Fruit fly (Drosophila melanogaster) whole organism, embryonic: ENCODE measurements around the gene CG46244.

Experiments
- Atf3 ChIP-seq: fragments of 200-800 bp; sonication (Bioruptor generic); optimal IDR thresholded peaks from 3 replicates; lab custom pipeline; 2016; ENCODE audit warnings: missing biosample characterization, missing genetic modification characterization
- C15 ChIP-seq: fragments of 200-800 bp; sonication (Bioruptor generic); IDR thresholded peaks from 3 replicates; pipeline ENCODE4 v1.3.6; 2022; ENCODE audit warnings: missing biosample characterization, missing genetic modification characterization
- CG10147 ChIP-seq: fragments of 200-800 bp; sonication (Bioruptor generic); optimal IDR thresholded peaks from 2 replicates; lab custom pipeline; 2019; ENCODE audit warnings: missing biosample characterization, mild to moderate bottlenecking, missing genetic modification characterization, moderate library complexity
- CG12071 ChIP-seq: fragments of 200-800 bp; sonication (Bioruptor generic); optimal IDR thresholded peaks from 3 replicates; lab custom pipeline; 2018; ENCODE audit warnings: missing biosample characterization, mild to moderate bottlenecking, missing genetic modification characterization
- CG13287 ChIP-seq: fragments of 200-800 bp; sonication (Bioruptor generic); IDR thresholded peaks from 2 replicates; pipeline ENCODE4 v1.3.6; 2022; ENCODE audit warnings: missing biosample characterization, missing genetic modification characterization; ENCODE audit not compliant: partially characterized antibody
- CG13296 ChIP-seq: fragments of 200-800 bp; sonication (Bioruptor generic); optimal IDR thresholded peaks from 3 replicates; lab custom pipeline; 2018; ENCODE audit warnings: missing biosample characterization, mild to moderate bottlenecking, missing genetic modification characterization
- CG13424 ChIP-seq: fragments of 200-800 bp; sonication (Bioruptor generic); optimal IDR thresholded peaks from 2 replicates; lab custom pipeline; 2019; ENCODE audit warnings: missing biosample characterization, mild to moderate bottlenecking, missing genetic modification characterization, moderate library complexity
- CG13775 ChIP-seq: fragments of 200-800 bp; sonication (Bioruptor generic); optimal IDR thresholded peaks from 3 replicates; lab custom pipeline; 2017; ENCODE audit warnings: missing biosample characterization, mild to moderate bottlenecking, missing genetic modification characterization
- CG15514 ChIP-seq: fragments of 200-800 bp; sonication (Bioruptor generic); optimal IDR thresholded peaks from 3 replicates; lab custom pipeline; 2017; ENCODE audit warnings: missing biosample characterization, missing genetic modification characterization, mild to moderate bottlenecking, moderate library complexity, missing genetic modification reagents
- CG1647 ChIP-seq: fragments of 200-800 bp; sonication (Bioruptor generic); optimal IDR thresholded peaks from 3 replicates; lab custom pipeline; 2016; ENCODE audit warnings: missing biosample characterization, missing genetic modification characterization
- CG17361 ChIP-seq: fragments of 200-800 bp; sonication (Bioruptor generic); IDR thresholded peaks from 3 replicates; pipeline ENCODE4 v1.3.6; 2022; ENCODE audit warnings: missing biosample characterization, missing genetic modification characterization
- CG17612 ChIP-seq: fragments of 200-800 bp; sonication (Bioruptor generic); IDR thresholded peaks from 2 replicates; pipeline ENCODE4 v1.3.6; 2022; ENCODE audit warnings: missing biosample characterization, missing genetic modification characterization
- CG2712 ChIP-seq: fragments of 200-800 bp; optimal IDR thresholded peaks from 3 replicates; lab custom pipeline; 2019; ENCODE audit warnings: missing biosample characterization, mild to moderate bottlenecking, missing genetic modification characterization, moderate library complexity
- CG31224 ChIP-seq: fragments of 200-800 bp; sonication (Bioruptor generic); IDR thresholded peaks from 2 replicates; pipeline ENCODE4 v1.3.6; 2022; ENCODE audit warnings: missing biosample characterization, missing genetic modification characterization
- CG3838 ChIP-seq: fragments of 200-800 bp; sonication (Bioruptor generic); optimal IDR thresholded peaks from 3 replicates; lab custom pipeline; 2016; ENCODE audit warnings: missing biosample characterization, missing genetic modification characterization
- CG6654 ChIP-seq: fragments of 200-800 bp; sonication (Bioruptor generic); optimal IDR thresholded peaks from 2 replicates; lab custom pipeline; 2017; ENCODE audit warnings: missing biosample characterization, mild to moderate bottlenecking, missing genetic modification characterization
- CG8924 ChIP-seq: fragments of 200-800 bp; optimal IDR thresholded peaks from 3 replicates; lab custom pipeline; 2019; ENCODE audit warnings: missing biosample characterization, mild to moderate bottlenecking, missing genetic modification characterization, moderate library complexity
- Camta ChIP-seq: fragments of 200-800 bp; sonication (Bioruptor generic); optimal IDR thresholded peaks from 2 replicates; lab custom pipeline; 2016; ENCODE audit warnings: missing biosample characterization, missing genetic modification characterization
- Dp ChIP-seq: fragments of 200-800 bp; sonication (Bioruptor generic); optimal IDR thresholded peaks from 2 replicates; lab custom pipeline; 2018; ENCODE audit warnings: missing biosample characterization, mild to moderate bottlenecking, missing genetic modification characterization, moderate library complexity
- GATAe ChIP-seq: fragments of 200-800 bp; sonication (Bioruptor generic); conservative IDR thresholded peaks from 2 replicates; pipeline ENCODE4 v1.3.6; 2022; ENCODE audit warnings: missing biosample characterization, missing genetic modification characterization
- Gug ChIP-seq: fragments of 200-800 bp; sonication (Bioruptor generic); IDR thresholded peaks from 4 replicates; pipeline ENCODE4 v1.3.6; 2022; ENCODE audit warnings: missing biosample characterization, missing genetic modification characterization
- HLH4C ChIP-seq: fragments of 200-800 bp; sonication (Bioruptor generic); IDR thresholded peaks from 3 replicates; pipeline ENCODE4 v1.3.6; 2022; ENCODE audit warnings: missing biosample characterization, missing genetic modification characterization; ENCODE audit not compliant: partially characterized antibody
- HmgD ChIP-seq: fragments of 200-800 bp; sonication (Bioruptor generic); optimal IDR thresholded peaks from 3 replicates; lab custom pipeline; 2016; ENCODE audit warnings: missing biosample characterization, missing genetic modification characterization
- Hmx ChIP-seq: fragments of 200-800 bp; sonication (Bioruptor generic); optimal IDR thresholded peaks from 2 replicates; lab custom pipeline; 2016; ENCODE audit warnings: missing biosample characterization, missing genetic modification characterization
- Hr3 ChIP-seq: fragments of 200-800 bp; sonication (Bioruptor generic); optimal IDR thresholded peaks from 3 replicates; lab custom pipeline; 2016; ENCODE audit warnings: missing biosample characterization, missing genetic modification characterization
- MESR4 ChIP-seq: fragments of 200-800 bp; sonication (Bioruptor generic); optimal IDR thresholded peaks from 2 replicates; lab custom pipeline; 2018; ENCODE audit warnings: missing biosample characterization, mild to moderate bottlenecking, missing genetic modification characterization, moderate library complexity
- Mad ChIP-seq: fragments of 200-800 bp; sonication (Bioruptor generic); optimal IDR thresholded peaks from 2 replicates; lab custom pipeline; 2016; ENCODE audit warnings: missing biosample characterization, missing genetic modification characterization
- Pdp1 ChIP-seq, 2 experiments: fragments of 200-800 bp; sonication (Bioruptor generic); optimal IDR thresholded peaks; 3 replicates each; lab custom pipeline; 2016; ENCODE audit warnings: missing biosample characterization in 2 of 2, missing genetic modification characterization in 2 of 2, mild to moderate bottlenecking in 1 of 2, moderate library complexity in 1 of 2
- Six4 ChIP-seq: fragments of 200-800 bp; sonication (Bioruptor generic); optimal IDR thresholded peaks from 2 replicates; lab custom pipeline; 2016; ENCODE audit warnings: missing biosample characterization, missing genetic modification characterization
- TFAM ChIP-seq: fragments of 200-800 bp; sonication (Bioruptor generic); optimal IDR thresholded peaks from 2 replicates; lab custom pipeline; 2017; ENCODE audit warnings: missing biosample characterization, missing genetic modification characterization, inconsistent platforms
- ase ChIP-seq: fragments of 200-800 bp; sonication (Bioruptor generic); IDR thresholded peaks from 3 replicates; pipeline ENCODE4 v1.3.6; 2022; ENCODE audit warnings: missing biosample characterization, missing genetic modification characterization
- ato ChIP-seq: fragments of 200-800 bp; sonication (Bioruptor generic); IDR thresholded peaks from 2 replicates; pipeline ENCODE4 v1.3.6; 2022; ENCODE audit warnings: missing biosample characterization, missing genetic modification characterization; ENCODE audit not compliant: partially characterized antibody
- btn ChIP-seq: fragments of 200-800 bp; sonication (Bioruptor generic); optimal IDR thresholded peaks from 2 replicates; lab custom pipeline; 2016; ENCODE audit warnings: missing biosample characterization, missing genetic modification characterization
- chn ChIP-seq: fragments of 200-800 bp; sonication (Bioruptor generic); optimal IDR thresholded peaks from 2 replicates; lab custom pipeline; 2016; ENCODE audit warnings: missing biosample characterization, missing genetic modification characterization
- dm ChIP-seq: fragments of 200-800 bp; sonication (Bioruptor generic); optimal IDR thresholded peaks from 3 replicates; lab custom pipeline; 2016; ENCODE audit warnings: missing biosample characterization, missing genetic modification characterization
- esg ChIP-seq: fragments of 200-800 bp; sonication (Bioruptor generic); conservative IDR thresholded peaks from 2 replicates; pipeline ENCODE4 v1.3.6; 2022; ENCODE audit warnings: missing biosample characterization, missing genetic modification characterization
- fu2 ChIP-seq: fragments of 200-800 bp; sonication (Bioruptor generic); optimal IDR thresholded peaks from 2 replicates; lab custom pipeline; 2016; ENCODE audit warnings: missing biosample characterization, missing genetic modification characterization
- grau ChIP-seq: fragments of 200-800 bp; optimal IDR thresholded peaks from 3 replicates; lab custom pipeline; 2019; ENCODE audit warnings: missing biosample characterization, mild to moderate bottlenecking, missing genetic modification characterization, moderate library complexity
- lab ChIP-seq: fragments of 200-800 bp; sonication (Bioruptor generic); optimal IDR thresholded peaks from 3 replicates; lab custom pipeline; 2017; ENCODE audit warnings: missing biosample characterization, missing genetic modification characterization, mild to moderate bottlenecking, moderate library complexity, missing genetic modification reagents
- lmd ChIP-seq: fragments of 200-800 bp; sonication (Bioruptor generic); IDR thresholded peaks from 2 replicates; pipeline ENCODE4 v1.3.6; 2022; ENCODE audit warnings: missing biosample characterization, missing genetic modification characterization
- lola ChIP-seq, 3 experiments: fragments of >200 bp in 2 of 3; fragments of 200-800 bp in 1 of 3; sonication (Bioruptor generic) in 1 of 3; optimal IDR thresholded peaks; 2 replicates each; lab custom pipeline; 2017 to 2019; ENCODE audit warnings: missing biosample characterization in 3 of 3, missing genetic modification characterization in 3 of 3, mild to moderate bottlenecking in 1 of 3, moderate library complexity in 1 of 3
- nmo ChIP-seq: fragments of 200-800 bp; sonication (Bioruptor generic); optimal IDR thresholded peaks from 2 replicates; lab custom pipeline; 2018; ENCODE audit warnings: missing biosample characterization, mild to moderate bottlenecking, missing genetic modification characterization, moderate library complexity
- onecut ChIP-seq: fragments of 200-800 bp; sonication (Bioruptor generic); IDR thresholded peaks from 2 replicates; pipeline ENCODE4 v1.3.6; 2022; ENCODE audit warnings: missing biosample characterization, missing genetic modification characterization
- pan ChIP-seq, 4 experiments: fragments of >200 bp in 3 of 4; fragments of 200-800 bp in 1 of 4; sonication (Bioruptor generic) in 1 of 4; optimal IDR thresholded peaks in 3 of 4; IDR thresholded peaks in 1 of 4; 2 replicates each; pipeline versions ENCODE4 v1.3.6 to Lab custom; 2017 to 2022; ENCODE audit warnings: missing biosample characterization in 2 of 4, missing genetic modification characterization in 2 of 4, mixed read lengths in 1 of 4
- psq ChIP-seq: fragments of 200-800 bp; sonication (Bioruptor generic); optimal IDR thresholded peaks from 2 replicates; lab custom pipeline; 2017; ENCODE audit warnings: missing biosample characterization, missing genetic modification characterization
- sima ChIP-seq: fragments of 200-800 bp; sonication (Bioruptor generic); optimal IDR thresholded peaks from 2 replicates; lab custom pipeline; 2016; ENCODE audit warnings: missing biosample characterization, missing genetic modification characterization
- ssp ChIP-seq: fragments of 200-800 bp; sonication (Bioruptor generic); IDR thresholded peaks from 2 replicates; pipeline ENCODE4 v1.3.6; 2022; ENCODE audit warnings: missing biosample characterization, missing genetic modification characterization
- tgo ChIP-seq: fragments of 200-800 bp; sonication (Bioruptor generic); IDR thresholded peaks from 3 replicates; pipeline ENCODE4 v1.3.6; 2022; ENCODE audit warnings: missing biosample characterization, missing genetic modification characterization
- vnd ChIP-seq: fragments of 200-800 bp; sonication (Bioruptor generic); IDR thresholded peaks from 3 replicates; pipeline ENCODE4 v1.3.6; 2022; ENCODE audit warnings: missing biosample characterization, missing genetic modification characterization; ENCODE audit not compliant: partially characterized antibody

CG46244 gene

DNA sequence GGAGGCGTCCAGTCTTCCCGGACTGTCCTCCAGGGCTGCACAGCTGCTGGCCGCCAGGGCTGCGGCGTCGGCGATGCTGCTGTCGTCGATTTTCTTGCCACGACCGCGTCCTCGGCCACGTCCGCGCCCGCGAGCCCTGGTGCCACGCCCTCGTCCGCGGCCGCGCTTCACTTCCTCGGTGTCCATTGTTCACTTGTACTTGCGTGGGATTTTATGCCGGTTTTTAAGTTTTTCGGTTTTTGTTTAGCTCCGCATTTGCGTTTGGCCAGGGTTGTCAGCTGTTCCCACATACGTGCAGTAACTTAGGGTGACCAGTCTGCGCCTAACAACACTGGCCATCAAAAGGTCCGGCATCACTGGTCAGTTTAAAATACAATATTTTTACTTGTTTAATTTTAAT, 24.2 kb upstream of the CG46244 start, which contains the start of gene Hakai (continued):
- TF ChIP-seq ssp (GFP tag; lab: Robert Waterston, UW), result peak; percentile 57
- peak; percentile 47 for TF ChIP-seq Atf3 (GFP tag; lab: Kevin White, UChicago)
- TF ChIP-seq CG8924, result peak; percentile 10
- TF ChIP-seq TFAM, result no peak
- TF ChIP-seq GATAe (GFP tag; lab: Robert Waterston, UW), result no peak
- TF ChIP-seq C15, result no peak
- TF ChIP-seq CG2712 (tag; lab: Kevin White, UChicago), result peak; percentile 47
- TF ChIP-seq CG13296 (GFP tag; lab: Kevin White, UChicago), result peak; percentile 17
- TF ChIP-seq Six4 (GFP tag; lab: Kevin White, UChicago), result peak; percentile 73
- TF ChIP-seq Mad (GFP tag; lab: Kevin White, UChicago), result peak; percentile 49
- peak; percentile 97 for TF ChIP-seq CG15514 (GFP tag; lab: Kevin White, UChicago)
- peak; percentile 51 for TF ChIP-seq CG13424 (tag; lab: Kevin White, UChicago)
- TF ChIP-seq CG6654 (GFP tag; lab: Kevin White, UChicago), result no peak
- peak; percentile 59 to 70 for TF ChIP-seq Pdp1 (GFP tag; optimal IDR thresholded peaks at IDR 0.05; lab: Kevin White, UChicago)
- TF ChIP-seq lab (GFP tag; lab: Kevin White, UChicago), result peak; percentile 59
- TF ChIP-seq tgo, result peak; percentile 25; the same call in 1 of the 3 replicates
- TF ChIP-seq HLH4C, result 0 out of 3 replicates have a peak, but pooled peaks have one; percentile 38
- TF ChIP-seq nmo (GFP tag; lab: Kevin White, UChicago), result peak; percentile 65
- peak; percentile 55 for TF ChIP-seq fu2 (GFP tag; lab: Kevin White, UChicago)
- peak; percentile 63 for TF ChIP-seq lmd (GFP tag; lab: Robert Waterston, UW)
- TF ChIP-seq ato (GFP tag; lab: Robert Waterston, UW), result no peak
- no peak for TF ChIP-seq CG17612
- TF ChIP-seq Hr3 (GFP tag; lab: Kevin White, UChicago), result peak; percentile 30
- peak; percentile 65 for TF ChIP-seq CG13287
- TF ChIP-seq CG10147 (GFP tag; lab: Kevin White, UChicago), result peak; percentile 42
- peak; percentile 41; the same call in 1 of the 2 replicates for TF ChIP-seq onecut (GFP tag; lab: Robert Waterston, UW)
- peak; percentile 22 for TF ChIP-seq sima (GFP tag; lab: Kevin White, UChicago)
- TF ChIP-seq MESR4 (GFP tag; lab: Kevin White, UChicago), result peak; percentile 85
- TF ChIP-seq vnd, result peak; percentile 38; the same call in 1 of the 3 replicates
- TF ChIP-seq dm (GFP tag; lab: Kevin White, UChicago), result peak; percentile 62
- no peak for TF ChIP-seq pan (optimal IDR thresholded peaks at IDR 0.05; lab: Kevin White, UChicago)
- peak in 1 of 2 experiments; percentile 50 for TF ChIP-seq pan (GFP tag; optimal IDR thresholded peaks at IDR 0.05 in 1 of 2, IDR thresholded peaks at IDR 0.05 in 1 of 2)
- no peak for TF ChIP-seq CG12071
- TF ChIP-seq lola (GFP tag; optimal IDR thresholded peaks at IDR 0.05; lab: Kevin White, UChicago), result peak in 1 of 3 experiments; percentile 15
- TF ChIP-seq esg (GFP tag; lab: Robert Waterston, UW), result peak; percentile 48
- TF ChIP-seq chn (GFP tag; lab: Kevin White, UChicago), result peak; percentile 54
- peak; percentile 59 for TF ChIP-seq btn (GFP tag; lab: Kevin White, UChicago)
- no peak for TF ChIP-seq Hmx (GFP tag; lab: Kevin White, UChicago)
- peak; percentile 69 for TF ChIP-seq CG17361 (GFP tag; lab: Robert Waterston, UW)
- peak; percentile 71 for TF ChIP-seq CG13775 (GFP tag; lab: Kevin White, UChicago)
- TF ChIP-seq CG3838 (GFP tag; lab: Kevin White, UChicago), result no peak
- no peak for TF ChIP-seq ase
- peak; percentile 72 for TF ChIP-seq CG1647 (GFP tag; lab: Kevin White, UChicago)
- peak; percentile 34; the same call in 1 of the 2 replicates for TF ChIP-seq CG31224 (GFP tag; lab: Robert Waterston, UW)
- peak; percentile 73 for TF ChIP-seq Dp (GFP tag; lab: Kevin White, UChicago)
- peak; percentile 51 for TF ChIP-seq Camta
- TF ChIP-seq HmgD (GFP tag; lab: Kevin White, UChicago), result peak; percentile 13
- TF ChIP-seq grau (tag; lab: Kevin White, UChicago), result peak; percentile 44
- TF ChIP-seq Gug (GFP tag; lab: Robert Waterston, UW), result peak; percentile 83
- no peak for TF ChIP-seq psq (GFP tag; lab: Kevin White, UChicago)
